Fruit fly (Drosophila melanogaster): Measurements from ENCODE around the gene Cdlc2.

The Cdlc2 gene

DNA sequence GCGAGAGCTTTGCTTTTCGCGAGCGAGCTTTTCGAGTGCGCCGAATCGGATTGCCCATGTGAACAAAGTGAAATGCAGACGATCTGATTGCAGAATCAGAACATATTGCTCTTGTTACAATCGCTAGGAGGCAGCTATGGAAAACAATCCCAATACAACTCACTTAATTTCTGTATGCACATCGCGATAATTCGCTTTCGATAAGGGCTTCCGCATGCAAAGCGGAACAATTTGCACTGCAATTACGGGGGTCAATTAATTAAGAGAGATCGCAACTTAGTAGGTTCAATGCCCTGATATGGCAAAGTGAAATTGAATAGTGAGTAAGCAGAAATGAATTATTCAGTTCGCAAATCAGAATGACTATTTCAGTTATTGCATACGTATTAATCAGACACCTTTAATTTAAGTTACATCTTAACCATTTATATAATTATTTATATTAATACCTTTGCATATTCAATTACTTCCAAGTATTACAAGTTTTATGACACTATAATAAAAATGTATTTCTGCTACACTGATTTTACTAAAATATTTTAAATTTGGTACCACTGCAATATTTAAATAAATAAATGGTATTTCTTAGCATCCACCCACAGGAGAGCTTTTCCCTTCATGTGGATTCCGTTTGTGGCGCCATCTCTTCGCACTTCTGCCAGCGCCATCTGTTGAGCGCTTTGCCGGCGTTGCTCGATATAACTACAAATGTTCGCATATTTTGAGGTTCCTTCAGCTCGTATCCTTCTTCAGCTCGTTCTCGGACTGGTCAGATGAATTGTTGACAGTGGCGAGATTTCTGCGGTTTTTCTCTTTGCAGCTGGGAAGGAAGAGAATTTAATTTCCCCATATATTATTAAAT lies 17.8 kb downstream of the Cdlc2 start, which contains the start of gene NLaz:
Gene NLaz (minus strand): TSS at position 51 of the 862 bp plus-strand sequence.
- TF ChIP-seq psq (optimal IDR thresholded peaks at IDR 0.05) (no peak), EcR (GFP tag; optimal IDR thresholded peaks at IDR 0.05) (peak in 1 of 2 experiments; percentile 46), usp (GFP tag; optimal IDR thresholded peaks at IDR 0.05) (no peak)

DNA sequence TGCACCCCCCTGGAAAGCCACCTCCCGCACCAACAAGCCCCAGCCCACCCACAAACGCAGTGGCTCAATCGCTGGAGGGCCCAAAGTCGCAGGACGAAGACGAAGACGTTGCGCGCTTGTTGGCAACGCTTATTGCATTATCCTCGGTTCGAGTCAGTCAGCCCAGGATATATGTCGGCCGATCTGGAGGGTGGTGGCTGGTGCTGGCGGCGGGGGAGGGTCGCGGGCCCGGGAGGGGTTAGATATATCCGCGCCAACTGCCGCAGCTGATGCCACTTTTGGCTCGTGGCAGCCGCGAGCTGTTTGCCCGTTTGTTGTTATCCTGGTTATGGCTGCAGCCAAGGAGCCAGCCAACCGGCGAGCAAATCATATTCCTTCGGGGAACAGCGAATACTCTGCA lies 20.8 kb downstream of the Cdlc2 start:
- TF ChIP-seq usp (GFP tag; optimal IDR thresholded peaks at IDR 0.05), result no peak

dm6 chr2L:1367696-1368095 lies 23.5 kb downstream of the Cdlc2 start, which contains the start of gene CG14346:
Gene CG14346, plus strand, starts transcription at chr2L:1367996.
- TF ChIP-seq pan (optimal IDR thresholded peaks at IDR 0.05) (no peak), Dll (optimal IDR thresholded peaks at IDR 0.05) (no peak), CG8478 (optimal IDR thresholded peaks at IDR 0.05) (no peak), EcR (GFP tag; optimal IDR thresholded peaks at IDR 0.05) (no peak)

- no peak for TF ChIP-seq Dll (optimal IDR thresholded peaks at IDR 0.05)
- no peak for TF ChIP-seq pan (optimal IDR thresholded peaks at IDR 0.05)
- no peak for TF ChIP-seq EcR (GFP tag; optimal IDR thresholded peaks at IDR 0.05)
- TF ChIP-seq usp (GFP tag; optimal IDR thresholded peaks at IDR 0.05), result no peak
- TF ChIP-seq psq (optimal IDR thresholded peaks at IDR 0.05), result no peak
- no peak for TF ChIP-seq CG8478 (optimal IDR thresholded peaks at IDR 0.05)
These were observed 33.4 kb downstream of the Cdlc2 start for dm6 chr2L:1377635-1378034.

DNA sequence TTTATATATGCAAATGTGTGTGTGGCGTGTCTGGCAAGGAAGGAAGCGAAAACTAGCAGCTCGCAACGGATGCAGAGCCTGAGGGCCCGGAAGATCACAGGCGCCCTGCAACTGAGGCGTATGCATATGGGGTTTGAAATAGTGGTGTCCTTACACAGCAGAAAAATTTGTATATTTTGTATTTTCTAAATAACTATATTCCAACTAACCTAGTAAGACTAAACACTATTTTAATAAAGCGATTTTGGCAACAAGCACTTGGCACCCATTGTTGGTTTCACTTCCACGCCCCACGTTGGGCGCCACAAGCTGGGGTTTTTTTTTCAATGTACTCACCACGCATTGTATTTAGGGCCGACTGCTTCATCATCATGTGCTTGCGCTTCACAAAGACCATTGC lies 42.3 kb downstream of the Cdlc2 start:
- no peak for TF ChIP-seq EcR (GFP tag; optimal IDR thresholded peaks at IDR 0.05)
- TF ChIP-seq Dll (optimal IDR thresholded peaks at IDR 0.05), result no peak
- TF ChIP-seq psq (optimal IDR thresholded peaks at IDR 0.05), result no peak
- TF ChIP-seq CG8478 (optimal IDR thresholded peaks at IDR 0.05), result no peak
- no peak for TF ChIP-seq pan (optimal IDR thresholded peaks at IDR 0.05)
- no peak for TF ChIP-seq usp (GFP tag; optimal IDR thresholded peaks at IDR 0.05)

DNA sequence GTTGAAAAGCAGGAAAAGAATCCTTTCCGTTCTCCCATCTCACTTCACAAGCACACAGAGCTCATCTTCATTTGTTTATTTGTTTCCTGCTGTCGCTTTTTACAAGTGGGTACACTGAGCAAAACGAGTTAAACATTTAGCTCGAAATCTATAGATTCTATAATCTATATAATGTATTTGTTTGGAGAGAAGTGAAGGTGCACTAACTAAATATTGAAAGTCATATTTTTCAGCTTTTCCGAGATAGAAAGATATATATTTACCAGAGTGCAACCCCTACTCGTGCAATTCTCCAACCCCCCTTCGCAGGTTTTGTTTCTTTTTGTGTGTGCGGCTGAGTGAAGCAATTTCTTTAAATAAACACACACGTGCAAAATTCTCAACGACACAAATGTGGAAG lies 43.6 kb downstream of the Cdlc2 start:
- TF ChIP-seq usp (GFP tag; optimal IDR thresholded peaks at IDR 0.05) (no peak), Dll (optimal IDR thresholded peaks at IDR 0.05) (no peak), EcR (GFP tag; optimal IDR thresholded peaks at IDR 0.05) (no peak), CG8478 (optimal IDR thresholded peaks at IDR 0.05) (no peak), psq (optimal IDR thresholded peaks at IDR 0.05) (no peak), pan (optimal IDR thresholded peaks at IDR 0.05) (no peak)

dm6 chr2L:1390271-1390670 lies 46.1 kb downstream of the Cdlc2 start:
- TF ChIP-seq CG8478 (optimal IDR thresholded peaks at IDR 0.05) (no peak), EcR (GFP tag; optimal IDR thresholded peaks at IDR 0.05) (no peak), pan (optimal IDR thresholded peaks at IDR 0.05) (no peak), usp (GFP tag; optimal IDR thresholded peaks at IDR 0.05) (no peak), Dll (optimal IDR thresholded peaks at IDR 0.05) (no peak), psq (optimal IDR thresholded peaks at IDR 0.05) (no peak)

- no peak for TF ChIP-seq Dll (optimal IDR thresholded peaks at IDR 0.05)
- no peak for TF ChIP-seq EcR (GFP tag; optimal IDR thresholded peaks at IDR 0.05)
- no peak for TF ChIP-seq psq (optimal IDR thresholded peaks at IDR 0.05)
- TF ChIP-seq pan (optimal IDR thresholded peaks at IDR 0.05), result no peak
- no peak for TF ChIP-seq CG8478 (optimal IDR thresholded peaks at IDR 0.05)
- TF ChIP-seq usp (GFP tag; optimal IDR thresholded peaks at IDR 0.05), result no peak
These were observed 49.4 kb downstream of the Cdlc2 start for dm6 chr2L:1393611-1394010.
